Worm (Caenorhabditis elegans): ENCODE measurements around the gene dpf-1.

DNA sequence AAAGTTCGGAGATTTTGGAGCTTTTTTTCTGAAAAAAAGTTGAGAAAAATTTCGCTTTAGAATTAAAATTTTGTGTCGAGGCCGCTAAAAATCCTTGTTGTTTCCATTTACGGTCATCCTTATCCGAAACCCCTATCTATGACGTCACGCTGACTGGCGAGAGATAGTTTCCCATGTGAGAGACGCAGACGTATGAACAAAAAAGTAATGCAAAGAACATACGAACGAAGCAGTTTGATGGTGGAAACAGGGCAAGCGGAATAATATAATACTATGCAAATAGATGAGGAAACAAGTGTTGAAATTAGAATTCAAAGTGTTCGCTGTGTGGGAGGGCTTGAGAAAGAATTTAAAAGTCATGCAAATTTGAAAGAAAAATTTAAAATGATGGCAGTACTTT lies 28.0 kb downstream of the dpf-1 start:
- TF ChIP-seq pha-4 (tag; optimal IDR thresholded peaks at IDR 0.05) (no peak), ztf-11 (tag; optimal IDR thresholded peaks at IDR 0.05) (no peak), cnd-1 (tag; optimal IDR thresholded peaks at IDR 0.05) (no peak), lin-13 (tag; optimal IDR thresholded peaks at IDR 0.05) (no peak), nhr-28 (tag; optimal IDR thresholded peaks at IDR 0.05) (no peak)
